Fruit fly (Drosophila melanogaster) whole organism, embryonic: ENCODE results near the gene witty.
A peak's percentile ranks its signal among the peaks of the same experiment; 100 is the strongest.

Source experiments
- Abd-B ChIP-seq: fragments of 200-800 bp; sonication (Bioruptor generic); optimal IDR thresholded peaks from 2 replicates; lab custom pipeline; 2018; ENCODE audit warnings: missing biosample characterization, mild to moderate bottlenecking, missing genetic modification characterization, moderate library complexity
- Awh ChIP-seq: fragments of 200-800 bp; sonication (Bioruptor generic); IDR thresholded peaks from 2 replicates; pipeline ENCODE4, ENCODE4 v1.3.6; 2022; ENCODE audit warnings: missing biosample characterization, missing genetic modification characterization
- Bdp1 ChIP-seq: fragments of 200-800 bp; sonication (Bioruptor generic); optimal IDR thresholded peaks from 3 replicates; lab custom pipeline; 2016; ENCODE audit warnings: missing biosample characterization, missing genetic modification characterization
- Bteb2 ChIP-seq: fragments of 200-800 bp; sonication (Bioruptor generic); optimal IDR thresholded peaks from 2 replicates; lab custom pipeline; 2016; ENCODE audit warnings: missing biosample characterization, missing genetic modification characterization
- C15 ChIP-seq: fragments of 200-800 bp; sonication (Bioruptor generic); IDR thresholded peaks from 3 replicates; pipeline ENCODE4 v1.3.6; 2022; ENCODE audit warnings: missing biosample characterization, missing genetic modification characterization
- CG10209 ChIP-seq: fragments of 200-800 bp; sonication (Bioruptor generic); optimal IDR thresholded peaks from 3 replicates; lab custom pipeline; 2017; ENCODE audit warnings: missing biosample characterization, mild to moderate bottlenecking, missing genetic modification characterization, missing genetic modification reagents
- CG10959 ChIP-seq: fragments of 200-800 bp; sonication (Bioruptor generic); IDR thresholded peaks from 2 replicates; pipeline ENCODE4 v1.3.6; 2022; ENCODE audit warnings: missing biosample characterization, missing genetic modification characterization
- CG11398 ChIP-seq: fragments of 200-800 bp; sonication (Bioruptor generic); optimal IDR thresholded peaks from 2 replicates; lab custom pipeline; 2016; ENCODE audit warnings: missing biosample characterization, missing genetic modification characterization
- CG12236 ChIP-seq: fragments of 200-800 bp; sonication (Bioruptor generic); optimal IDR thresholded peaks from 2 replicates; lab custom pipeline; 2016; ENCODE audit warnings: missing biosample characterization, missing genetic modification characterization
- CG14441 ChIP-seq: fragments of 200-800 bp; sonication (Bioruptor generic); IDR thresholded peaks from 2 replicates; pipeline ENCODE4 v1.3.6; 2022; ENCODE audit warnings: missing biosample characterization, missing genetic modification characterization
- CG15479 ChIP-seq: fragments of 200-800 bp; sonication (Bioruptor generic); optimal IDR thresholded peaks from 3 replicates; lab custom pipeline; 2019; ENCODE audit warnings: missing biosample characterization, mild to moderate bottlenecking, missing genetic modification characterization, moderate library complexity
- CG17829 ChIP-seq: fragments of 200-800 bp; optimal IDR thresholded peaks from 2 replicates; lab custom pipeline; 2019; ENCODE audit warnings: missing biosample characterization, mild to moderate bottlenecking, missing genetic modification characterization, moderate library complexity
- CG2116 ChIP-seq: fragments of 200-800 bp; sonication (Bioruptor generic); optimal IDR thresholded peaks from 3 replicates; lab custom pipeline; 2018; ENCODE audit warnings: missing biosample characterization, mild to moderate bottlenecking, missing genetic modification characterization
- CG2712 ChIP-seq: fragments of 200-800 bp; optimal IDR thresholded peaks from 3 replicates; lab custom pipeline; 2019; ENCODE audit warnings: missing biosample characterization, mild to moderate bottlenecking, missing genetic modification characterization, moderate library complexity
- CG30020 ChIP-seq: fragments of 200-800 bp; optimal IDR thresholded peaks from 2 replicates; lab custom pipeline; 2019; ENCODE audit warnings: missing biosample characterization, mild to moderate bottlenecking, missing genetic modification characterization, moderate library complexity
- CG34422 ChIP-seq: fragments of 200-800 bp; sonication (Bioruptor generic); IDR thresholded peaks from 3 replicates; pipeline ENCODE4 v1.3.6; 2022; ENCODE audit warnings: missing biosample characterization, missing genetic modification characterization
- CG4820 ChIP-seq: fragments of 200-800 bp; sonication (Bioruptor generic); optimal IDR thresholded peaks from 3 replicates; lab custom pipeline; 2016; ENCODE audit warnings: missing biosample characterization, missing genetic modification characterization
- CG6254 ChIP-seq: fragments of 200-800 bp; sonication (Bioruptor generic); optimal IDR thresholded peaks from 3 replicates; lab custom pipeline; 2017; ENCODE audit warnings: mild to moderate bottlenecking, missing biosample characterization, missing genetic modification reagents, missing genetic modification characterization
- CG6791 ChIP-seq: fragments of 200-800 bp; sonication (Bioruptor generic); IDR thresholded peaks from 3 replicates; pipeline ENCODE4 v1.3.6; 2022; ENCODE audit warnings: missing biosample characterization, missing genetic modification characterization; ENCODE audit not compliant: partially characterized antibody
- CG8281 ChIP-seq: fragments of 200-800 bp; sonication (Bioruptor generic); optimal IDR thresholded peaks from 2 replicates; lab custom pipeline; 2018; ENCODE audit warnings: missing biosample characterization, mild to moderate bottlenecking, missing genetic modification characterization, moderate library complexity
- CG8290 ChIP-seq, 3 experiments: fragments of 200-800 bp; sonication (Bioruptor generic); optimal IDR thresholded peaks; 2 replicates each; lab custom pipeline; 2016 to 2019; ENCODE audit warnings: missing biosample characterization in 3 of 3, missing genetic modification characterization in 3 of 3, mild to moderate bottlenecking in 2 of 3, moderate library complexity in 1 of 3
- Dfd ChIP-seq, 2 experiments: fragments of >200 bp; optimal IDR thresholded peaks; 2 replicates each; lab custom pipeline; 2017; ENCODE audit warnings: missing biosample characterization in 2 of 2, missing genetic modification characterization in 2 of 2
- Doc2 ChIP-seq: fragments of 200-800 bp; sonication (Bioruptor generic); IDR thresholded peaks from 2 replicates; pipeline ENCODE4 v1.3.6; 2022; ENCODE audit warnings: missing biosample characterization, missing genetic modification characterization
- Eip74EF ChIP-seq, 2 experiments: fragments of 200-800 bp in 1 of 2; fragments of >200 bp in 1 of 2; sonication (Bioruptor generic) in 1 of 2; optimal IDR thresholded peaks; 2 replicates each; lab custom pipeline; 2017 to 2019; ENCODE audit warnings: missing biosample characterization in 2 of 2, missing genetic modification characterization in 2 of 2, mild to moderate bottlenecking in 1 of 2, moderate library complexity in 1 of 2
- Fer3 ChIP-seq: fragments of 200-800 bp; sonication (Bioruptor generic); optimal IDR thresholded peaks from 2 replicates; lab custom pipeline; 2018; ENCODE audit warnings: missing biosample characterization, mild to moderate bottlenecking, missing genetic modification characterization, moderate library complexity
- HLH54F ChIP-seq: fragments of 200-800 bp; sonication (Bioruptor generic); optimal IDR thresholded peaks from 3 replicates; lab custom pipeline; 2016; ENCODE audit warnings: missing biosample characterization, missing genetic modification characterization
- Hand ChIP-seq: fragments of 200-800 bp; sonication (Bioruptor generic); optimal IDR thresholded peaks from 2 replicates; lab custom pipeline; 2017; ENCODE audit warnings: mild to moderate bottlenecking, missing biosample characterization, missing genetic modification reagents, missing genetic modification characterization
- Hey ChIP-seq: fragments of 200-800 bp; sonication (Bioruptor generic); optimal IDR thresholded peaks from 3 replicates; lab custom pipeline; 2018; ENCODE audit warnings: missing biosample characterization, mild to moderate bottlenecking, missing genetic modification characterization
- Hsf ChIP-seq: fragments of 200-800 bp; sonication (Bioruptor generic); optimal IDR thresholded peaks from 3 replicates; lab custom pipeline; 2016; ENCODE audit warnings: missing biosample characterization, missing genetic modification characterization
- Med ChIP-seq: fragments of 200-800 bp; sonication (Bioruptor generic); peaks from one replicate; lab custom pipeline; 2016; ENCODE audit warnings: missing biosample characterization, missing genetic modification characterization, mild to moderate bottlenecking, inconsistent platforms, moderate library complexity
- Oli ChIP-seq: fragments of 200-800 bp; sonication (Bioruptor generic); optimal IDR thresholded peaks from 2 replicates; lab custom pipeline; 2018; ENCODE audit warnings: missing biosample characterization, mild to moderate bottlenecking, missing genetic modification characterization, moderate library complexity
- Ptx1 ChIP-seq: fragments of 200-800 bp; sonication (Bioruptor generic); IDR thresholded peaks from 2 replicates; pipeline ENCODE4 v1.3.6; 2022; ENCODE audit warnings: missing biosample characterization, missing genetic modification characterization
- Six4 ChIP-seq: fragments of 200-800 bp; sonication (Bioruptor generic); optimal IDR thresholded peaks from 2 replicates; lab custom pipeline; 2016; ENCODE audit warnings: missing biosample characterization, missing genetic modification characterization
- Xbp1 ChIP-seq: fragments of 200-800 bp; sonication (Bioruptor generic); optimal IDR thresholded peaks from 3 replicates; lab custom pipeline; 2016; ENCODE audit warnings: missing biosample characterization, mild to moderate bottlenecking, missing genetic modification characterization
- ash1 ChIP-seq: fragments of 200-800 bp; sonication (Bioruptor generic); optimal IDR thresholded peaks from 2 replicates; lab custom pipeline; 2018; ENCODE audit warnings: missing biosample characterization, mild to moderate bottlenecking, missing genetic modification characterization
- bbx ChIP-seq: fragments of 200-800 bp; sonication (Bioruptor generic); IDR thresholded peaks from 2 replicates; pipeline ENCODE4 v1.3.6; 2022; ENCODE audit warnings: missing biosample characterization, missing genetic modification characterization; ENCODE audit not compliant: partially characterized antibody
- chn ChIP-seq: fragments of 200-800 bp; sonication (Bioruptor generic); optimal IDR thresholded peaks from 2 replicates; lab custom pipeline; 2016; ENCODE audit warnings: missing biosample characterization, missing genetic modification characterization
- grau ChIP-seq: fragments of 200-800 bp; optimal IDR thresholded peaks from 3 replicates; lab custom pipeline; 2019; ENCODE audit warnings: missing biosample characterization, mild to moderate bottlenecking, missing genetic modification characterization, moderate library complexity
- nom ChIP-seq: fragments of 200-800 bp; sonication (Bioruptor generic); optimal IDR thresholded peaks from 2 replicates; lab custom pipeline; 2017; ENCODE audit warnings: missing biosample characterization, missing genetic modification characterization, mild to moderate bottlenecking, moderate library complexity, missing genetic modification reagents
- otp ChIP-seq: fragments of 200-800 bp; sonication (Bioruptor generic); IDR thresholded peaks from 3 replicates; pipeline ENCODE4, ENCODE4 v1.3.6; 2022; ENCODE audit warnings: missing biosample characterization, missing genetic modification characterization
- peb ChIP-seq: fragments of 200-800 bp; sonication (Bioruptor generic); IDR thresholded peaks from 2 replicates; pipeline ENCODE4 v1.3.6; 2022; ENCODE audit warnings: missing biosample characterization, missing genetic modification characterization
- repo ChIP-seq: fragments of 200-800 bp; sonication (Bioruptor generic); optimal IDR thresholded peaks from 2 replicates; lab custom pipeline; 2016; ENCODE audit warnings: missing biosample characterization, missing genetic modification characterization
- row ChIP-seq: fragments of 200-800 bp; sonication (Bioruptor generic); IDR thresholded peaks from 3 replicates; pipeline ENCODE4 v1.3.6; 2022; ENCODE audit warnings: missing biosample characterization, missing genetic modification characterization
- sqz ChIP-seq: fragments of 200-800 bp; sonication (Bioruptor generic); optimal IDR thresholded peaks from 3 replicates; lab custom pipeline; 2018; ENCODE audit warnings: missing biosample characterization, mild to moderate bottlenecking, missing genetic modification characterization
- tgo ChIP-seq: fragments of 200-800 bp; sonication (Bioruptor generic); IDR thresholded peaks from 3 replicates; pipeline ENCODE4 v1.3.6; 2022; ENCODE audit warnings: missing biosample characterization, missing genetic modification characterization
- trem ChIP-seq: fragments of 200-800 bp; optimal IDR thresholded peaks from 3 replicates; lab custom pipeline; 2019; ENCODE audit warnings: missing biosample characterization, mild to moderate bottlenecking, missing genetic modification characterization, moderate library complexity
- usp ChIP-seq: fragments of >200 bp; optimal IDR thresholded peaks from 2 replicates; lab custom pipeline; 2017; ENCODE audit warnings: missing biosample characterization, missing genetic modification characterization
- yki ChIP-seq: fragments of >200 bp; optimal IDR thresholded peaks from 3 replicates; lab custom pipeline; 2018
- z ChIP-seq: fragments of 200-800 bp; sonication (Bioruptor generic); IDR thresholded peaks from 3 replicates; pipeline ENCODE4 v1.3.6; 2022; ENCODE audit warnings: missing biosample characterization, missing genetic modification characterization

The witty gene

dm6 chr2L:8362273-8362954, 24.3 kb downstream of the witty start, which contains the start of gene CG7627 (continued):
- TF ChIP-seq otp (GFP tag; lab: Robert Waterston, UW) (0 out of 3 replicates have a peak, but pooled peaks have one; percentile 59), HLH54F (GFP tag; lab: Kevin White, UChicago) (peak; percentile 72), Med (peak; percentile 97), Hsf (peak; percentile 74), CG30020 (peak; percentile 32), Fer3 (tag; lab: Kevin White, UChicago) (peak; percentile 82), z (no peak), CG2116 (GFP tag; lab: Kevin White, UChicago) (peak; percentile 17), CG6791 (GFP tag; lab: Robert Waterston, UW) (no peak), repo (peak; percentile 73), Xbp1 (peak; percentile 72), CG34422 (GFP tag; lab: Robert Waterston, UW) (peak; percentile 79), trem (peak; percentile 25), peb (GFP tag; lab: Robert Waterston, UW) (peak; percentile 65), CG14441 (GFP tag; lab: Robert Waterston, UW) (peak; percentile 80), Hey (tag; lab: Kevin White, UChicago) (no peak), Hand (GFP tag; lab: Kevin White, UChicago) (peak; percentile 62), CG12236 (GFP tag; lab: Kevin White, UChicago) (no peak), CG6254 (GFP tag; lab: Kevin White, UChicago) (peak; percentile 12), Abd-B (GFP tag; lab: Kevin White, UChicago) (peak; percentile 47), CG11398 (no peak), Awh (peak; percentile 67; the same call in 1 of the 2 replicates), tgo (GFP tag; lab: Robert Waterston, UW) (peak; percentile 74), ash1 (GFP tag; lab: Kevin White, UChicago) (no peak), C15 (GFP tag; lab: Robert Waterston, UW) (0 out of 3 replicates have a peak, but pooled peaks have one; percentile 52), Dfd (GFP tag; optimal IDR thresholded peaks at IDR 0.05; lab: Kevin White, UChicago) (no peak), grau (tag; lab: Kevin White, UChicago) (peak; percentile 98), sqz (GFP tag; lab: Kevin White, UChicago) (peak; percentile 53), bbx (peak; percentile 48; the same call in 1 of the 2 replicates), CG8290 (GFP tag; optimal IDR thresholded peaks at IDR 0.05; lab: Kevin White, UChicago) (peak; percentile 22), CG8290 (tag; optimal IDR thresholded peaks at IDR 0.05; lab: Kevin White, UChicago) (peak in 1 of 2 experiments; percentile 71), Ptx1 (GFP tag; lab: Robert Waterston, UW) (peak; percentile 83), Six4 (GFP tag; lab: Kevin White, UChicago) (peak; percentile 59), CG4820 (GFP tag; lab: Kevin White, UChicago) (peak; percentile 72), nom (GFP tag; lab: Kevin White, UChicago) (peak; percentile 48), CG10959 (GFP tag; lab: Robert Waterston, UW) (peak; percentile 45; the same call in 1 of the 2 replicates), Bdp1 (GFP tag; lab: Kevin White, UChicago) (peak; percentile 61), Oli (tag; lab: Kevin White, UChicago) (peak; percentile 54), usp (GFP tag; lab: Kevin White, UChicago) (no peak), CG8281 (tag; lab: Kevin White, UChicago) (peak; percentile 50), CG10209 (GFP tag; lab: Kevin White, UChicago) (peak; percentile 79), CG2712 (tag; lab: Kevin White, UChicago) (peak; percentile 79), CG15479 (GFP tag; lab: Kevin White, UChicago) (no peak), Doc2 (GFP tag; lab: Robert Waterston, UW) (peak; percentile 21; the same call in 1 of the 2 replicates), Eip74EF (GFP tag; optimal IDR thresholded peaks at IDR 0.05; lab: Kevin White, UChicago) (peak in 1 of 2 experiments; percentile 41), Bteb2 (GFP tag; lab: Kevin White, UChicago) (peak; percentile 10), row (GFP tag; lab: Robert Waterston, UW) (peak; percentile 94), CG17829 (peak; percentile 72), chn (peak; percentile 56), yki (lab: Kevin White, UChicago) (no peak)
